Worm (Caenorhabditis elegans) whole organism, young adult: ENCODE measurements around the gene Y48C3A.18.

Experiments used
- B0336.3 ChIP-seq: fragments of 200-800 bp; sonication (Bioruptor generic); IDR thresholded peaks from 2 replicates; pipeline ENCODE4 v1.3.6; 2022; ENCODE audit warnings: missing genetic modification characterization, missing compliant biosample characterization
- F22D6.2 ChIP-seq: sonication (generic microtip); optimal IDR thresholded peaks from 2 replicates; lab custom pipeline; 2016; ENCODE audit warnings: mild to moderate bottlenecking, missing genetic modification characterization, missing compliant biosample characterization
- K11D2.4 ChIP-seq: fragments of 200-800 bp; sonication (Bioruptor generic); IDR thresholded peaks from 2 replicates; pipeline ENCODE4 v1.3.6; 2022; ENCODE audit warnings: missing genetic modification reagents, missing genetic modification characterization, missing compliant biosample characterization
- T07F8.4 ChIP-seq: sonication (generic microtip); optimal IDR thresholded peaks from 2 replicates; lab custom pipeline; 2016; ENCODE audit warnings: mild to moderate bottlenecking, missing genetic modification characterization, moderate library complexity, missing compliant biosample characterization
- Y53G8AR.9 ChIP-seq: fragments of 200-800 bp; sonication (Bioruptor generic); conservative IDR thresholded peaks from 2 replicates; pipeline ENCODE4 v1.3.6; 2022; ENCODE audit warnings: missing genetic modification reagents, missing genetic modification characterization, missing compliant biosample characterization
- Y56A3A.18 ChIP-seq: fragments of 200-800 bp; sonication (Bioruptor generic); IDR thresholded peaks from 2 replicates; pipeline ENCODE4 v1.3.6; 2022; ENCODE audit warnings: missing genetic modification reagents, missing genetic modification characterization, missing compliant biosample characterization
- ama-1 ChIP-seq, 3 experiments: fragments of 150-350 bp in 1 of 3; sonication (generic microtip) in 2 of 3; optimal IDR thresholded peaks; 2 replicates each; lab custom pipeline; 2014 to 2018; ENCODE audit warnings: missing biosample characterization in 2 of 3, missing genetic modification characterization in 2 of 3, missing genetic modification reagents in 2 of 3
- atf-7 ChIP-seq: sonication (generic microtip); optimal IDR thresholded peaks from 2 replicates; lab custom pipeline; 2017; ENCODE audit warnings: mild to moderate bottlenecking, missing genetic modification characterization, missing compliant biosample characterization
- athp-1 ChIP-seq: sonication (generic microtip); optimal IDR thresholded peaks from 2 replicates; lab custom pipeline; 2017; ENCODE audit warnings: mild to moderate bottlenecking, missing genetic modification characterization, missing compliant biosample characterization
- attf-5 ChIP-seq: fragments of 200-800 bp; sonication (Bioruptor generic); optimal IDR thresholded peaks from 2 replicates; lab custom pipeline; 2018; ENCODE audit warnings: mild to moderate bottlenecking, missing genetic modification characterization, missing compliant biosample characterization
- attf-6 ChIP-seq: fragments of 200-800 bp; sonication (Bioruptor generic); IDR thresholded peaks from 2 replicates; pipeline ENCODE4 v1.3.6; 2022; ENCODE audit warnings: missing genetic modification reagents, missing genetic modification characterization, missing compliant biosample characterization
- cebp-1 ChIP-seq, 2 experiments: fragments of 200-800 bp in 1 of 2; sonication (Bioruptor generic) in 1 of 2; sonication (generic microtip) in 1 of 2; IDR thresholded peaks in 1 of 2; optimal IDR thresholded peaks in 1 of 2; 2 replicates each; pipeline versions ENCODE4 v1.3.6 to Lab custom; 2017 to 2022; ENCODE audit warnings: missing compliant biosample characterization in 2 of 2, missing genetic modification characterization in 2 of 2, mild to moderate bottlenecking in 1 of 2, missing genetic modification reagents in 1 of 2, moderate library complexity in 1 of 2
- ceh-27 ChIP-seq: fragments of 200-800 bp; sonication (Bioruptor generic); optimal IDR thresholded peaks from 2 replicates; lab custom pipeline; 2018; ENCODE audit warnings: mild to moderate bottlenecking, missing genetic modification characterization, moderate library complexity, missing compliant biosample characterization
- ceh-40 ChIP-seq: fragments of 200-800 bp; sonication (Bioruptor generic); IDR thresholded peaks from 2 replicates; pipeline ENCODE4 v1.3.6; 2022; ENCODE audit warnings: missing genetic modification characterization, missing compliant biosample characterization
- chd-7 ChIP-seq: sonication (generic microtip); optimal IDR thresholded peaks from 2 replicates; lab custom pipeline; 2016; ENCODE audit warnings: mild to moderate bottlenecking, missing genetic modification characterization, moderate library complexity, missing compliant biosample characterization
- dox-1 ChIP-seq: fragments of 200-800 bp; sonication (Bioruptor generic); IDR thresholded peaks from 2 replicates; pipeline ENCODE4 v1.3.6; 2022; ENCODE audit warnings: missing genetic modification reagents, missing genetic modification characterization, missing compliant biosample characterization
- egl-44 ChIP-seq: fragments of 200-800 bp; sonication (Bioruptor generic); IDR thresholded peaks from 2 replicates; pipeline ENCODE4 v1.3.6; 2022; ENCODE audit warnings: missing genetic modification reagents, missing genetic modification characterization, missing compliant biosample characterization
- egrh-3 ChIP-seq: fragments of 200-800 bp; sonication (Bioruptor generic); IDR thresholded peaks from 2 replicates; pipeline ENCODE4 v1.3.6; 2022; ENCODE audit warnings: missing genetic modification reagents, missing genetic modification characterization, missing compliant biosample characterization
- ets-4 ChIP-seq: fragments of 200-800 bp; sonication (Bioruptor generic); optimal IDR thresholded peaks from 2 replicates; lab custom pipeline; 2018; ENCODE audit warnings: mild to moderate bottlenecking, missing genetic modification characterization, missing compliant biosample characterization
- fkh-3 ChIP-seq: sonication (generic microtip); optimal IDR thresholded peaks from 2 replicates; lab custom pipeline; 2016; ENCODE audit warnings: mild to moderate bottlenecking, missing genetic modification characterization, missing compliant biosample characterization
- him-1 ChIP-seq: sonication (generic microtip); optimal IDR thresholded peaks from 2 replicates; lab custom pipeline; 2016; ENCODE audit warnings: missing genotype, missing genetic modification reagents, missing genetic modification characterization, missing compliant biosample characterization
- hmg-1.2 ChIP-seq: fragments of 200-800 bp; sonication (Bioruptor generic); IDR thresholded peaks from 2 replicates; pipeline ENCODE4 v1.3.6; 2022; ENCODE audit warnings: missing genetic modification reagents, missing genetic modification characterization, missing compliant biosample characterization
- lag-1 ChIP-seq: fragments of 200-800 bp; sonication (Bioruptor generic); IDR thresholded peaks from 2 replicates; pipeline ENCODE4 v1.3.6; 2022; ENCODE audit warnings: missing genetic modification reagents, missing genetic modification characterization, missing compliant biosample characterization
- let-607 ChIP-seq, 2 experiments: fragments of 200-800 bp in 1 of 2; sonication (Bioruptor generic) in 1 of 2; sonication (generic microtip) in 1 of 2; optimal IDR thresholded peaks; 2 replicates each; lab custom pipeline; 2016 to 2018; ENCODE audit warnings: mild to moderate bottlenecking in 2 of 2, missing compliant biosample characterization in 2 of 2, missing genetic modification characterization in 2 of 2, moderate library complexity in 2 of 2, missing genotype in 1 of 2
- lin-40 ChIP-seq: sonication (generic microtip); optimal IDR thresholded peaks from 2 replicates; lab custom pipeline; 2016; ENCODE audit warnings: missing genetic modification characterization, mild to moderate bottlenecking, missing compliant biosample characterization, missing genotype, missing genetic modification reagents
- lin-54 ChIP-seq: fragments of 200-800 bp; sonication (Bioruptor generic); optimal IDR thresholded peaks from 2 replicates; lab custom pipeline; 2018; ENCODE audit warnings: mild to moderate bottlenecking, missing genetic modification characterization, missing compliant biosample characterization
- lsy-27 ChIP-seq: sonication (generic microtip); optimal IDR thresholded peaks from 2 replicates; lab custom pipeline; 2017; ENCODE audit warnings: missing genetic modification characterization, mild to moderate bottlenecking, missing compliant biosample characterization, antibody characterized with exemption, missing genotype, borderline replicate concordance; ENCODE audit not compliant: insufficient read depth
- madf-10 ChIP-seq: sonication (generic microtip); optimal IDR thresholded peaks from 2 replicates; lab custom pipeline; 2016; ENCODE audit warnings: mild to moderate bottlenecking, missing genetic modification characterization, missing compliant biosample characterization
- mcd-1 ChIP-seq: fragments of 200-800 bp; sonication (Bioruptor generic); IDR thresholded peaks from 2 replicates; pipeline ENCODE4 v1.3.6; 2022; ENCODE audit warnings: missing genetic modification reagents, missing genetic modification characterization, missing compliant biosample characterization
- nfyb-1 ChIP-seq: fragments of 200-800 bp; sonication (Bioruptor generic); IDR thresholded peaks from 2 replicates; pipeline ENCODE4 v1.3.6; 2022; ENCODE audit warnings: missing genetic modification reagents, missing genetic modification characterization, missing compliant biosample characterization
- nhr-120 ChIP-seq: fragments of 200-800 bp; sonication (Bioruptor generic); IDR thresholded peaks from 2 replicates; pipeline ENCODE4 v1.3.6; 2022; ENCODE audit warnings: missing genetic modification characterization, missing compliant biosample characterization
- nhr-179 ChIP-seq: sonication (generic microtip); optimal IDR thresholded peaks from 2 replicates; lab custom pipeline; 2016; ENCODE audit warnings: mild to moderate bottlenecking, missing genetic modification characterization, missing compliant biosample characterization
- nhr-80 ChIP-seq: sonication (generic microtip); optimal IDR thresholded peaks from 2 replicates; lab custom pipeline; 2016; ENCODE audit warnings: missing genetic modification characterization, missing compliant biosample characterization
- nhr-90 ChIP-seq: sonication (generic microtip); optimal IDR thresholded peaks from 2 replicates; lab custom pipeline; 2016; ENCODE audit warnings: missing genotype, mild to moderate bottlenecking, missing genetic modification characterization, missing compliant biosample characterization
- repo-1 ChIP-seq: sonication (generic microtip); optimal IDR thresholded peaks from 2 replicates; lab custom pipeline; 2017; ENCODE audit warnings: mild to moderate bottlenecking, missing genetic modification characterization, missing compliant biosample characterization
- snpc-1.3 ChIP-seq: sonication (generic microtip); optimal IDR thresholded peaks from 2 replicates; lab custom pipeline; 2017; ENCODE audit warnings: missing genetic modification characterization, mild to moderate bottlenecking, missing compliant biosample characterization, antibody characterized with exemption, moderate library complexity, missing genotype, missing genetic modification reagents; ENCODE audit not compliant: insufficient read depth
- snpc-4 ChIP-seq, 5 experiments: fragments of 150-350 bp in 1 of 5; sonication (generic microtip) in 4 of 5; optimal IDR thresholded peaks; 2 replicates each; lab custom pipeline; 2014 to 2018; ENCODE audit warnings: missing genetic modification characterization in 5 of 5, missing biosample characterization in 3 of 5, antibody characterized with exemption in 2 of 5, mild to moderate bottlenecking in 2 of 5, missing compliant biosample characterization in 2 of 5, missing genotype in 2 of 5, moderate library complexity in 2 of 5, missing genetic modification reagents in 1 of 5
- tlf-1 ChIP-seq: fragments of 200-800 bp; sonication (Bioruptor generic); optimal IDR thresholded peaks from 2 replicates; lab custom pipeline; 2018; ENCODE audit warnings: mild to moderate bottlenecking, missing genetic modification characterization, missing compliant biosample characterization
- unc-62 ChIP-seq: fragments of 150-350 bp; optimal IDR thresholded peaks from 2 replicates; lab custom pipeline; 2014; ENCODE audit warnings: missing biosample characterization, missing genetic modification reagents, missing genetic modification characterization
- ztf-18 ChIP-seq: sonication (generic microtip); optimal IDR thresholded peaks from 2 replicates; lab custom pipeline; 2016; ENCODE audit warnings: missing genotype, mild to moderate bottlenecking, missing genetic modification characterization, missing compliant biosample characterization
- ztf-22 ChIP-seq: fragments of 200-800 bp; sonication (Bioruptor generic); optimal IDR thresholded peaks from 2 replicates; lab custom pipeline; 2018; ENCODE audit warnings: mild to moderate bottlenecking, missing genetic modification characterization, moderate library complexity, missing compliant biosample characterization
- ztf-25 ChIP-seq: fragments of 200-800 bp; sonication (Bioruptor generic); IDR thresholded peaks from 2 replicates; pipeline ENCODE4 v1.3.6; 2022; ENCODE audit warnings: missing genetic modification reagents, missing genetic modification characterization, missing compliant biosample characterization

The Y48C3A.18 gene

DNA sequence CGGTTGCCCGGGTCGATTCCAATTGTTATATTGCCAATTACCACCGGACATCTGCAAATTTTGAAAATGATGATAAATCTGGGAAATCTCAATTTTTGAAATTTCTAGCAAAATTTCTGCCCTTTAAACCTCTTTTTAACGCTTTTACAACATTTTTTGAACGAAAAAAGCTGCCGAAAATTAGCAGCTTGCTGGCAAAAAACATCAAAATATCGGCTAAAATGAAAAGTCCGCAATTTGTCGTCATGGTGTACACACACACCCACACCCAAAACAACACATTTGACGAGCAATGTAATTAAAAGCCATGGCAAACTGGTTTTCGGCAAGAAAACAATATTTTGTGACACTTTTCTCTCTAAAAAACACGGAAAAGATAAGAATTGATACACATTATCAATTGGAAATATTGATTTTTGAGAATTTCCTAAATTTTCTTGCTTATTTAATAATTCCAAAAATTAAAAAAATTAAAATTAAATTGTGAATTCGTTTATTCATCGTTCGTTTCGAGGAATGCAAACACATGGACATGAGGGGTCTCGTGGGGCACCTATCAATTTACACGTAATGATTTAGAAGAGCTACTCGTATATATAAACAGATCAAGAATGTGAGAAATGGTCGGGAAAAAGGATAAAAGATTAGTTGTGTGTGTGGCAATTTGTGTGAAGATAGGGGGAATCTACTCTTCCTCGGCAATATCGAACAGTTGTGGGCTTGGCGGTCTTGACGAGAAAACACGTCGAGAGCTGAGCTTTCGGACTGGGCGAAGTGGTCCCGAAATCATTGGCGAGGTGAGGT, 48.4 kb downstream of the Y48C3A.18 start, which contains the start of gene pqn-27 (continued):
- peak; percentile 64; the same call in 1 of the 2 replicates for TF ChIP-seq Y53G8AR.9 (GFP tag; lab: Robert Waterston, UW)
- no peak for TF ChIP-seq nhr-120 (GFP tag; lab: Robert Waterston, UW)
- TF ChIP-seq snpc-1.3 = no peak
- TF ChIP-seq attf-6 = no peak
- TF ChIP-seq egrh-3 (GFP tag; lab: Robert Waterston, UW) = no peak
- TF ChIP-seq K11D2.4 (GFP tag; lab: Robert Waterston, UW) = peak; percentile 40; the same call in 1 of the 2 replicates
- no peak for TF ChIP-seq lsy-27
- TF ChIP-seq, all 124 proteins: peak for 41

DNA sequence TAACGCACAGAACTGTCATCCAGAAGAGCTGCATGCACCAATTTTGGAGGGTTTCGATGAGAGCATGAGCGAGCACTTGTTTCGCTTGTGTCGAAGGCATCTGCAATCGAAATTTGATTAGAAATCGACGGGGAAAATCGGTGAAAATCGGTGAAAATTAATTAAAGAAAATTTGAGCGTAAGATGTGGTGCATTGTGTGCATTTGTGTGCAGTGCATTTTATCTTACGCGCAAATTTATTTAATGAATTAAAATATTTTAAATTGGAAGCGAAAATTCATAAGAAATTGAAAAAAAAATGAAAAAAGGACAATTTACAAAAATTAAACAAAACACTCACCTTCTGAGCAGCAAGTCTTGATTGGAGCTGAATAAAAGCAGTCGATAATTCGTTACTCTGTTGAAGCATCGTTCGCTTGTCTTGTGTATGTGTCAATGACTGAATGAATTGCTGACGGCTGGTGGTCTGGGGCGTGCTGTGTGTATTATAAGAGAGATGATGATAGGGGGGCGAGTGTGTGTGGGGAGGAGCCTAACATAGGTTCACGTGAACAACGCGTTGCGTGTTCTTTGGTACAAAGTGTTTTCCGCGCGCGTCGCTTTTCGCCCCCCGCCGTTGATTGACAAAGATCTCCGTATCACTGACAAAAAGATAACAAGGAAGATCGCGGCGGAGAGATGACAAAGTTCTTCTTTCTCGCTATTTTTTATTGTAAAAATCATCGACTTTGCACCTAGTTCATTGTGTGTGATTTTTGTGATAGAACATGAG, 49.4 kb downstream of the Y48C3A.18 start:
- TF ChIP-seq B0336.3 (GFP tag; lab: Robert Waterston, UW) (peak; percentile 69; the same call in 1 of the 2 replicates), snpc-4 (GFP tag; optimal IDR thresholded peaks at IDR 0.05; lab: Kevin White, UChicago) (no peak), snpc-4 (tag; optimal IDR thresholded peaks at IDR 0.05; lab: Kevin White, UChicago) (peak in 3 of 4 experiments; percentile 33 to 36 (median 35)), tlf-1 (GFP tag; lab: Kevin White, UChicago) (peak; percentile 11), ceh-40 (GFP tag; lab: Robert Waterston, UW) (0 out of 2 replicates have a peak, but pooled peaks have one; percentile 56), dox-1 (GFP tag; lab: Robert Waterston, UW) (peak; percentile 31), Y56A3A.18 (GFP tag; lab: Robert Waterston, UW) (no peak), ets-4 (GFP tag; lab: Kevin White, UChicago) (peak; percentile 66), fkh-3 (tag; lab: Kevin White, UChicago) (no peak), athp-1 (no peak), chd-7 (peak; percentile 81), unc-62 (GFP tag; lab: Kevin White, UChicago) (peak; percentile 15), egl-44 (GFP tag; lab: Robert Waterston, UW) (peak; percentile 73; the same call in 1 of the 2 replicates), ztf-18 (tag; lab: Kevin White, UChicago) (peak; percentile 10), lag-1 (GFP tag; lab: Robert Waterston, UW) (no peak), hmg-1.2 (peak; percentile 30; the same call in 1 of the 2 replicates), F22D6.2 (peak; percentile 74), madf-10 (tag; lab: Kevin White, UChicago) (peak; percentile 81), mcd-1 (peak; percentile 59), nfyb-1 (peak; percentile 70), ztf-22 (GFP tag; lab: Kevin White, UChicago) (peak; percentile 94), nhr-90 (no peak), cebp-1 (GFP tag; IDR thresholded peaks at IDR 0.05; lab: Robert Waterston, UW) (no peak), cebp-1 (tag; optimal IDR thresholded peaks at IDR 0.05; lab: Kevin White, UChicago) (peak; percentile 59), atf-7 (peak; percentile 76), nhr-120 (GFP tag; lab: Robert Waterston, UW) (no peak), lin-54 (GFP tag; lab: Kevin White, UChicago) (peak; percentile 2), ceh-27 (GFP tag; lab: Kevin White, UChicago) (no peak), attf-5 (GFP tag; lab: Kevin White, UChicago) (peak; percentile 39), lin-40 (tag; lab: Kevin White, UChicago) (peak; percentile 83), T07F8.4 (tag; lab: Kevin White, UChicago) (no peak), let-607 (tag; optimal IDR thresholded peaks at IDR 0.05; lab: Kevin White, UChicago) (peak in 1 of 2 experiments; percentile 13), him-1 (tag; lab: Kevin White, UChicago) (no peak), repo-1 (tag; lab: Kevin White, UChicago) (peak; percentile 23), ama-1 (optimal IDR thresholded peaks at IDR 0.05; lab: Kevin White, UChicago) (peak; percentile 92), ama-1 (GFP tag; optimal IDR thresholded peaks at IDR 0.05; lab: Kevin White, UChicago) (no peak), nhr-179 (tag; lab: Kevin White, UChicago) (no peak), nhr-80 (tag; lab: Kevin White, UChicago) (peak; percentile 88), ztf-25 (0 out of 2 replicates have a peak, but pooled peaks have one; percentile 14)
